Worm (Caenorhabditis elegans): ENCODE results near the gene M01H9.10.

DNA sequence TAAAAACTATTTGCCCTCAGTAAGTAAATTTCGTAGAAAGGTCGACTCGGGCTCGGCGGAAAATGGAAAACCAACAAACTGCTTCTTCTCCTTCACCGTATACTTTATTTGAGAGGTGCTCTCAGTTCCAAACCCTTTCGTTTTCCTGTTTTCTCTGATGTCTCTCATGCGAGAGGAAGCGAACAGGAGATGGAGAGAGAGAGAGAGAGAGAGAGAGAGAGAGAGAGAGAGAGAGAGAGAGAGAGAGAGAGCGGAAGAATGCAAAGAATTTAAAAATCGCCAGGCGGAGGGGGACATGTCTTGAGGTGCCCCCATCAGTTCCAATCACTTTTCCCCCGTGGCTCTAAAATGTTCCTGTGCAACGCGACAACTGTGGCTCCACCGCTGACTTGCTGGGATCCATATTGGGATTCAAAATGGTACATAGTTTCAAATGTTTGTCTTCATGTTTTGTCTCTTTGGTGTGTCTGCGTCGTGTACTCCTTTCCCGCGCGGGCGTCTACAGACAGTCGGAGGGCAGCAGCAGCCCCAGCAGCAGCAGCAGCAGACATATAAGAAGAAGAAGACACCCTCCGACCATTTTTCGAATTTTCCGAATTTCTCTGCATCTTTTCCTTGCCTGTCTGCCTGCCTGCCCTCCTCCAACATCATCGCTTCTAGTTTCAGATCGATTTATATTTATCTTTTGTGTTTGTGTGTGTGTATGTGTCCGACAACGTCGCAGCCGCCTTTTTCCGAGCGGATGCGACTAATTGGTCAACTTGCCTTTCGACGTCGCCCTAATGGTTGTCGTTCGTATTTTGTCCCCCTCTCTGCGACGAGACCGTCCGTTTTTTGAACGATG lies 25.4 kb downstream of the M01H9.10 start, which contains the start of gene R08C7.11:
- TF ChIP-seq C08G9.2 (tag; optimal IDR thresholded peaks at IDR 0.05) (no peak), madf-2 (tag; optimal IDR thresholded peaks at IDR 0.05) (no peak), pha-2 (tag; optimal IDR thresholded peaks at IDR 0.05) (no peak), fax-1 (tag; optimal IDR thresholded peaks at IDR 0.05) (no peak), Y22D7AL.16 (tag; optimal IDR thresholded peaks at IDR 0.05) (no peak), fkh-10 (GFP tag; optimal IDR thresholded peaks at IDR 0.05) (no peak), ama-1 (optimal IDR thresholded peaks at IDR 0.05) (no peak), pha-4 (tag; optimal IDR thresholded peaks at IDR 0.05) (no peak), pat-9 (tag; optimal IDR thresholded peaks at IDR 0.05) (no peak), ceh-45 (GFP tag; IDR thresholded peaks at IDR 0.05) (no peak), sox-4 (tag; optimal IDR thresholded peaks at IDR 0.05) (no peak), sox-2 (GFP tag; IDR thresholded peaks at IDR 0.05) (no peak)

Data from whole organism, late embryonic.